Fruit fly (Drosophila melanogaster): ENCODE data around the gene rtet.
A peak's percentile ranks its signal among the peaks of the same experiment; 100 is the strongest.

Gene rtet

dm6 chr3R:21127352-21127985 is 19.2 kb downstream of the rtet start, which contains the start of the genes slmb and CG5793 (continued):
- TF ChIP-seq Lpt (GFP tag; optimal IDR thresholded peaks at IDR 0.05) = no peak
- peak; percentile 24 for TF ChIP-seq CG3065 (GFP tag; optimal IDR thresholded peaks at IDR 0.05)
- TF ChIP-seq CG9727 (GFP tag; optimal IDR thresholded peaks at IDR 0.05) = peak; percentile 49
- peak; percentile 15 for TF ChIP-seq Hand (GFP tag; optimal IDR thresholded peaks at IDR 0.05)
- peak; percentile 36 for TF ChIP-seq CG1233 (GFP tag; optimal IDR thresholded peaks at IDR 0.05)
- peak; percentile 21 for TF ChIP-seq gro (GFP tag; optimal IDR thresholded peaks at IDR 0.05)
- peak; percentile 15 for TF ChIP-seq psq (GFP tag; optimal IDR thresholded peaks at IDR 0.05)
- TF ChIP-seq CG1024 (GFP tag; IDR thresholded peaks at IDR 0.05) = peak; percentile 43
- peak; percentile 14 for TF ChIP-seq pum (GFP tag; optimal IDR thresholded peaks at IDR 0.05)
- TF ChIP-seq esg (GFP tag; conservative IDR thresholded peaks at IDR 0.05) = no peak
- TF ChIP-seq CG4617 (GFP tag; optimal IDR thresholded peaks at IDR 0.05; ENCODE audit: borderline replicate concordance) = peak; percentile 85
- 0 out of 2 replicates have a peak, but pooled peaks have one; percentile 29 for TF ChIP-seq NFAT (GFP tag; IDR thresholded peaks at IDR 0.05)
- 0 out of 2 replicates have a peak, but pooled peaks have one; percentile 37 for TF ChIP-seq CG17328 (GFP tag; IDR thresholded peaks at IDR 0.05)
- no peak for TF ChIP-seq Fer2 (tag; optimal IDR thresholded peaks at IDR 0.05)
- TF ChIP-seq ken (GFP tag; IDR thresholded peaks at IDR 0.05) = peak; percentile 62; the same call in 1 of the 3 replicates
- TF ChIP-seq CG17186 (GFP tag; optimal IDR thresholded peaks at IDR 0.05) = peak; percentile 68
- no peak for TF ChIP-seq cas (GFP tag; IDR thresholded peaks at IDR 0.05)
- TF ChIP-seq grau (tag; optimal IDR thresholded peaks at IDR 0.05) = peak; percentile 37
- TF ChIP-seq Hr51 (GFP tag; optimal IDR thresholded peaks at IDR 0.05) = peak in 1 of 2 experiments; percentile 14
- TF ChIP-seq CG8944 (GFP tag; optimal IDR thresholded peaks at IDR 0.05) = peak; percentile 54
- TF ChIP-seq CG13775 (GFP tag; optimal IDR thresholded peaks at IDR 0.05) = peak; percentile 18
- TF ChIP-seq CG4328 (GFP tag; optimal IDR thresholded peaks at IDR 0.05) = peak; percentile 33
- TF ChIP-seq nmo (GFP tag; optimal IDR thresholded peaks at IDR 0.05) = peak; percentile 61
- TF ChIP-seq tup (GFP tag; optimal IDR thresholded peaks at IDR 0.05) = no peak
- TF ChIP-seq Atf3 (GFP tag; optimal IDR thresholded peaks at IDR 0.05) = peak; percentile 57
- TF ChIP-seq HHEX (GFP tag; optimal IDR thresholded peaks at IDR 0.05) = peak; percentile 3
- TF ChIP-seq CG13287 (GFP tag; IDR thresholded peaks at IDR 0.05; ENCODE audit: partially characterized antibody) = peak; percentile 80
- TF ChIP-seq bsh (GFP tag; optimal IDR thresholded peaks at IDR 0.05) = peak in 1 of 2 experiments; percentile 27
- TF ChIP-seq CG30403 (GFP tag; optimal IDR thresholded peaks at IDR 0.05) = peak; percentile 62
- TF ChIP-seq twi (tag; optimal IDR thresholded peaks at IDR 0.05) = no peak
- TF ChIP-seq CG9817 (tag; optimal IDR thresholded peaks at IDR 0.05) = peak; percentile 24
- peak; percentile 60 for TF ChIP-seq CG16863 (GFP tag; optimal IDR thresholded peaks at IDR 0.05)
- 0 out of 2 replicates have a peak, but pooled peaks have one; percentile 49 for TF ChIP-seq ato (GFP tag; IDR thresholded peaks at IDR 0.05; ENCODE audit: partially characterized antibody)
- peak; percentile 46; the same call in 1 of the 2 replicates for TF ChIP-seq Xrp1 (GFP tag; IDR thresholded peaks at IDR 0.05)
- TF ChIP-seq Antp (GFP tag; optimal IDR thresholded peaks at IDR 0.05) = peak; percentile 60
- peak; percentile 48 for TF ChIP-seq maf-S (GFP tag; optimal IDR thresholded peaks at IDR 0.05)
- peak; percentile 56 for TF ChIP-seq CG7786 (GFP tag; optimal IDR thresholded peaks at IDR 0.05)
- TF ChIP-seq Abd-B (GFP tag; optimal IDR thresholded peaks at IDR 0.05) = peak; percentile 12
- peak; percentile 93 for TF ChIP-seq pzg (GFP tag; optimal IDR thresholded peaks at IDR 0.05)
- no peak for TF ChIP-seq CG7745 (tag; optimal IDR thresholded peaks at IDR 0.05)
- TF ChIP-seq CG10267 (tag; optimal IDR thresholded peaks at IDR 0.05) = peak; percentile 94
- peak; percentile 61 for TF ChIP-seq HLH54F (GFP tag; optimal IDR thresholded peaks at IDR 0.05)
- TF ChIP-seq run (tag; optimal IDR thresholded peaks at IDR 0.05) = no peak
- TF ChIP-seq emc (GFP tag; optimal IDR thresholded peaks at IDR 0.05) = no peak
- TF ChIP-seq eyg (GFP tag; optimal IDR thresholded peaks at IDR 0.05) = peak; percentile 37
- TF ChIP-seq CG16813 (GFP tag; IDR thresholded peaks at IDR 0.05; ENCODE audit: partially characterized antibody) = peak; percentile 63
- TF ChIP-seq pho (GFP tag; optimal IDR thresholded peaks at IDR 0.05) = peak; percentile 72
- TF ChIP-seq Drgx (GFP tag; IDR thresholded peaks at IDR 0.05) = no peak
- TF ChIP-seq CG10959 (GFP tag; IDR thresholded peaks at IDR 0.05) = no peak
